Worm (Caenorhabditis elegans) whole organism, midembryonic: Measurements from ENCODE around the gene epn-1.

ENCODE experiments used
- T22C8.4 ChIP-seq: fragments of 200-800 bp; sonication (Bioruptor generic); IDR thresholded peaks from 2 replicates; pipeline ENCODE4 v1.3.6; 2022; ENCODE audit warnings: missing genetic modification characterization, missing compliant biosample characterization
- flt-1 ChIP-seq: fragments of 200-800 bp; sonication (Bioruptor generic); IDR thresholded peaks from 2 replicates; pipeline ENCODE4 v1.3.6; 2022; ENCODE audit warnings: missing genetic modification characterization, missing compliant biosample characterization
- klf-2 ChIP-seq: fragments of 200-800 bp; sonication (Bioruptor generic); conservative IDR thresholded peaks from 2 replicates; pipeline ENCODE4 v1.3.6; 2022; ENCODE audit warnings: missing genetic modification reagents, missing genetic modification characterization, missing compliant biosample characterization
- tab-1 ChIP-seq: fragments of 200-800 bp; sonication (Bioruptor generic); IDR thresholded peaks from 2 replicates; pipeline ENCODE4 v1.3.6; 2022; ENCODE audit warnings: missing genetic modification characterization, missing compliant biosample characterization
- ztf-23 ChIP-seq: fragments of 200-800 bp; sonication (Bioruptor generic); IDR thresholded peaks from 2 replicates; pipeline ENCODE4 v1.3.6; 2022; ENCODE audit warnings: missing genetic modification reagents, missing genetic modification characterization, missing compliant biosample characterization
- ztf-29 ChIP-seq: fragments of 200-800 bp; sonication (Bioruptor generic); IDR thresholded peaks from 2 replicates; pipeline ENCODE4 v1.3.6; 2022; ENCODE audit warnings: missing genetic modification reagents, missing genetic modification characterization, missing compliant biosample characterization

DNA sequence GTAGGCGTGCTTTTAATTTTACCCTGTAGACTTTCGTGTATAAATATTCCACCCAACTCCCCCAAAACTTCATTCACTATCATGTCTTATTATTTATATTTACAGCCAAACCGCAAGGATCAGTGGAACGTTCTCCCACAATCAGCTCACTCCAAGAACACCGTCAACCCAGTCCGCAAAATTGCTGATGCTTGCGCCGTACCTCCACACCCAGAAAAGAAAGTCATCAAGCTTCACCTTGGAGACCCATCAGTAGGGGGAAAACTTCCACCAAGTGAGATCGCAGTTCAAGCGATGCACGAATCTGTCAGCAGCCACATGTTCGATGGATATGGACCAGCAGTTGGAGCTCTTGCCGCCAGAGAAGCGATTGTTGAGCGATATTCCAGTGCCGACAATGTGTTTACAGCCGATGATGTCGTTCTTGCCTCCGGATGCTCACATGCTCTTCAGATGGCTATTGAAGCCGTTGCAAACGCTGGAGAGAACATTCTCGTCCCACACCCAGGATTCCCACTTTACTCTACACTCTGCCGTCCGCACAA is 27.0 kb downstream of the epn-1 start:
- no peak for TF ChIP-seq ztf-29 (GFP tag; lab: Robert Waterston, UW)
- no peak for TF ChIP-seq klf-2 (GFP tag; lab: Robert Waterston, UW)
- no peak for TF ChIP-seq flt-1 (GFP tag; lab: Robert Waterston, UW)
- no peak for TF ChIP-seq tab-1 (GFP tag; lab: Robert Waterston, UW)
- TF ChIP-seq T22C8.4 (GFP tag; lab: Robert Waterston, UW), result no peak
- TF ChIP-seq ztf-23 (GFP tag; lab: Robert Waterston, UW), result no peak
